Worm (Caenorhabditis elegans): Measurements from ENCODE around the gene cul-5.

ce11 chrV:10191242-10191641, 11.9 kb downstream of the cul-5 start:
- TF ChIP-seq him-1 (tag; optimal IDR thresholded peaks at IDR 0.05) (no peak), W03F9.2 (tag; optimal IDR thresholded peaks at IDR 0.05) (no peak)

Data from whole organism, L4/young adult.